Fruit fly (Drosophila melanogaster) whole organism: ENCODE data around the gene CG6403.

Experiments
- CG8478 ChIP-seq: fragments of >200 bp; optimal IDR thresholded peaks from 2 replicates; lab custom pipeline; 2018; ENCODE audit warnings: inconsistent platforms
- Dll ChIP-seq: fragments of >200 bp; optimal IDR thresholded peaks from 2 replicates; lab custom pipeline; 2017
- EcR ChIP-seq, 2 experiments: fragments of >200 bp; optimal IDR thresholded peaks; 2 replicates each; lab custom pipeline; 2017; ENCODE audit warnings: missing biosample characterization in 2 of 2, missing genetic modification characterization in 2 of 2, missing genetic modification reagents in 2 of 2
- pan ChIP-seq: fragments of >200 bp; optimal IDR thresholded peaks from 2 replicates; lab custom pipeline; 2017
- psq ChIP-seq: fragments of >200 bp; optimal IDR thresholded peaks from 2 replicates; lab custom pipeline; 2017
- usp ChIP-seq: fragments of >200 bp; optimal IDR thresholded peaks from 2 replicates; lab custom pipeline; 2017; ENCODE audit warnings: missing biosample characterization, missing genetic modification characterization, mixed read lengths

CG6403 gene

dm6 chr3R:26704310-26704709 lies 31.8 kb downstream of the CG6403 start:
- TF ChIP-seq CG8478 (lab: Kevin White, UChicago) (no peak), pan (lab: Kevin White, UChicago) (no peak), EcR (GFP tag; optimal IDR thresholded peaks at IDR 0.05; lab: Kevin White, UChicago) (no peak), usp (GFP tag; lab: Kevin White, UChicago) (no peak), psq (lab: Kevin White, UChicago) (no peak), Dll (lab: Kevin White, UChicago) (no peak)

dm6 chr3R:26700125-26700524 lies 36.0 kb downstream of the CG6403 start:
- TF ChIP-seq Dll (lab: Kevin White, UChicago), result no peak
- no peak for TF ChIP-seq CG8478 (lab: Kevin White, UChicago)
- TF ChIP-seq usp (GFP tag; lab: Kevin White, UChicago), result no peak
- no peak for TF ChIP-seq psq (lab: Kevin White, UChicago)
- TF ChIP-seq EcR (GFP tag; optimal IDR thresholded peaks at IDR 0.05; lab: Kevin White, UChicago), result no peak
- no peak for TF ChIP-seq pan (lab: Kevin White, UChicago)

dm6 chr3R:26693490-26693889 lies 42.6 kb downstream of the CG6403 start, which contains the start of gene TwdlQ:
TwdlQ (minus strand) TSS chr3R:26693590.
- TF ChIP-seq usp (GFP tag; lab: Kevin White, UChicago) (no peak), pan (lab: Kevin White, UChicago) (no peak), psq (lab: Kevin White, UChicago) (no peak), EcR (GFP tag; optimal IDR thresholded peaks at IDR 0.05; lab: Kevin White, UChicago) (no peak), Dll (lab: Kevin White, UChicago) (no peak), CG8478 (lab: Kevin White, UChicago) (no peak)

- TF ChIP-seq psq (lab: Kevin White, UChicago) (no peak), EcR (GFP tag; optimal IDR thresholded peaks at IDR 0.05; lab: Kevin White, UChicago) (no peak), usp (GFP tag; lab: Kevin White, UChicago) (no peak), Dll (lab: Kevin White, UChicago) (no peak)
Measured at dm6 chr3R:26690197-26690596, 45.9 kb downstream of the CG6403 start.
